Worm (Caenorhabditis elegans): ENCODE results near the gene Y75B12B.11.

ce11 chrV:15158691-15159090 is 32.4 kb upstream of the Y75B12B.11 start, which contains the start of gene str-45:
- no peak for TF ChIP-seq sptf-1 (tag; optimal IDR thresholded peaks at IDR 0.05)
- no peak for TF ChIP-seq pha-4 (tag; optimal IDR thresholded peaks at IDR 0.05)
- no peak for TF ChIP-seq ham-2 (GFP tag; optimal IDR thresholded peaks at IDR 0.05)
- no peak for TF ChIP-seq mep-1 (tag; optimal IDR thresholded peaks at IDR 0.05)
- TF ChIP-seq snpc-4 (tag; optimal IDR thresholded peaks at IDR 0.05): no peak
- TF ChIP-seq lin-13 (tag; optimal IDR thresholded peaks at IDR 0.05): no peak
- no peak for TF ChIP-seq ceh-39 (tag; optimal IDR thresholded peaks at IDR 0.05)
- no peak for TF ChIP-seq mab-5 (tag; optimal IDR thresholded peaks at IDR 0.05)
- no peak for TF ChIP-seq hlh-1 (tag; optimal IDR thresholded peaks at IDR 0.05)
- no peak for TF ChIP-seq ceh-43 (GFP tag; optimal IDR thresholded peaks at IDR 0.05)
- no peak for TF ChIP-seq ztf-11 (tag; optimal IDR thresholded peaks at IDR 0.05)
